Worm (Caenorhabditis elegans) whole organism, late embryonic: ENCODE results near the gene tatn-1.

Experiments
- C08G9.2 ChIP-seq: sonication (generic microtip); optimal IDR thresholded peaks from 2 replicates; lab custom pipeline; 2016; ENCODE audit warnings: mild to moderate bottlenecking, missing genetic modification characterization, moderate library complexity, missing compliant biosample characterization
- F13H6.1 ChIP-seq: sonication (generic microtip); optimal IDR thresholded peaks from 2 replicates; lab custom pipeline; 2016; ENCODE audit warnings: missing genetic modification characterization, missing compliant biosample characterization
- K02D7.2 ChIP-seq: sonication (generic microtip); optimal IDR thresholded peaks from 2 replicates; lab custom pipeline; 2017; ENCODE audit warnings: mild to moderate bottlenecking, missing genetic modification characterization, missing compliant biosample characterization
- T23F11.4 ChIP-seq: fragments of 200-800 bp; sonication (Bioruptor generic); optimal IDR thresholded peaks from 2 replicates; lab custom pipeline; 2018; ENCODE audit warnings: mild to moderate bottlenecking, missing genetic modification characterization, missing compliant biosample characterization
- Y22D7AL.16 ChIP-seq: sonication (generic microtip); optimal IDR thresholded peaks from 2 replicates; lab custom pipeline; 2016; ENCODE audit warnings: missing genetic modification characterization, missing compliant biosample characterization
- ama-1 ChIP-seq: fragments of 150-350 bp; optimal IDR thresholded peaks from 2 replicates; lab custom pipeline; 2014
- ceh-14 ChIP-seq: sonication (generic microtip); optimal IDR thresholded peaks from 2 replicates; lab custom pipeline; 2016; ENCODE audit warnings: missing genotype, missing genetic modification characterization, missing compliant biosample characterization
- ceh-18 ChIP-seq: sonication (generic microtip); optimal IDR thresholded peaks from 2 replicates; lab custom pipeline; 2016; ENCODE audit warnings: missing genetic modification characterization, missing compliant biosample characterization
- ceh-2 ChIP-seq: sonication (generic microtip); optimal IDR thresholded peaks from 2 replicates; lab custom pipeline; 2016; ENCODE audit warnings: missing genotype, missing genetic modification characterization, missing compliant biosample characterization
- ceh-24 ChIP-seq: sonication (generic microtip); optimal IDR thresholded peaks from 2 replicates; lab custom pipeline; 2016; ENCODE audit warnings: mild to moderate bottlenecking, missing genetic modification characterization, missing compliant biosample characterization
- ceh-30 ChIP-seq: fragments of 150-350 bp; optimal IDR thresholded peaks from 2 replicates; lab custom pipeline; 2014; ENCODE audit warnings: missing biosample characterization, missing genetic modification characterization
- ceh-31 ChIP-seq: sonication (generic microtip); optimal IDR thresholded peaks from 2 replicates; lab custom pipeline; 2016; ENCODE audit warnings: missing genetic modification characterization, missing compliant biosample characterization
- ceh-45 ChIP-seq: fragments of 200-800 bp; sonication (Bioruptor generic); IDR thresholded peaks from 2 replicates; pipeline ENCODE4 v1.3.6; 2022; ENCODE audit warnings: missing genetic modification reagents, missing genetic modification characterization, missing compliant biosample characterization
- ceh-48 ChIP-seq: sonication (generic microtip); optimal IDR thresholded peaks from 2 replicates; lab custom pipeline; 2016; ENCODE audit warnings: missing genetic modification characterization, inconsistent platforms, missing compliant biosample characterization
- ceh-9 ChIP-seq: sonication (generic microtip); optimal IDR thresholded peaks from 2 replicates; lab custom pipeline; 2016; ENCODE audit warnings: mild to moderate bottlenecking, missing genetic modification characterization, inconsistent platforms, missing compliant biosample characterization
- che-1 ChIP-seq: sonication (generic microtip); optimal IDR thresholded peaks from 2 replicates; lab custom pipeline; 2016; ENCODE audit warnings: mild to moderate bottlenecking, missing genetic modification characterization, missing compliant biosample characterization
- dmd-4 ChIP-seq: sonication (generic microtip); optimal IDR thresholded peaks from 2 replicates; lab custom pipeline; 2016; ENCODE audit warnings: borderline replicate concordance, missing genetic modification characterization, missing compliant biosample characterization
- elt-2 ChIP-seq: sonication (generic microtip); optimal IDR thresholded peaks from 2 replicates; lab custom pipeline; 2016; ENCODE audit warnings: missing genetic modification reagents, missing genetic modification characterization, missing compliant biosample characterization
- ets-4 ChIP-seq: sonication (generic microtip); optimal IDR thresholded peaks from 2 replicates; lab custom pipeline; 2016; ENCODE audit warnings: missing genetic modification characterization, missing compliant biosample characterization
- fkh-10 ChIP-seq: fragments of 150-350 bp; optimal IDR thresholded peaks from 2 replicates; lab custom pipeline; 2014; ENCODE audit warnings: missing biosample characterization, missing genetic modification reagents, missing genetic modification characterization
- hlh-13 ChIP-seq: fragments of 200-800 bp; sonication (Bioruptor generic); optimal IDR thresholded peaks from 2 replicates; lab custom pipeline; 2018; ENCODE audit warnings: mild to moderate bottlenecking, missing genetic modification characterization, missing compliant biosample characterization
- hlh-30 ChIP-seq: sonication (generic microtip); optimal IDR thresholded peaks from 2 replicates; lab custom pipeline; 2017; ENCODE audit warnings: antibody characterized with exemption, missing genetic modification characterization, missing compliant biosample characterization; ENCODE audit not compliant: insufficient read depth
- hlh-6 ChIP-seq: sonication (generic microtip); optimal IDR thresholded peaks from 2 replicates; lab custom pipeline; 2016; ENCODE audit warnings: missing genotype, missing genetic modification characterization, missing compliant biosample characterization
- lin-11 ChIP-seq: fragments of 200-800 bp; sonication (Bioruptor generic); optimal IDR thresholded peaks from 2 replicates; lab custom pipeline; 2018; ENCODE audit warnings: mild to moderate bottlenecking, missing genetic modification characterization, missing compliant biosample characterization
- madf-2 ChIP-seq: sonication (generic microtip); optimal IDR thresholded peaks from 2 replicates; lab custom pipeline; 2017; ENCODE audit warnings: missing genetic modification characterization, missing compliant biosample characterization
- nfya-1 ChIP-seq: sonication (generic microtip); optimal IDR thresholded peaks from 2 replicates; lab custom pipeline; 2017; ENCODE audit warnings: missing genetic modification characterization, mild to moderate bottlenecking, missing compliant biosample characterization, antibody characterized with exemption, moderate library complexity
- nhr-11 ChIP-seq: fragments of 150-350 bp; optimal IDR thresholded peaks from 2 replicates; lab custom pipeline; 2014; ENCODE audit warnings: missing biosample characterization, missing genetic modification characterization
- npax-4 ChIP-seq: sonication (generic microtip); optimal IDR thresholded peaks from 2 replicates; lab custom pipeline; 2016; ENCODE audit warnings: missing genetic modification characterization, missing compliant biosample characterization
- odd-2 ChIP-seq: sonication (generic microtip); optimal IDR thresholded peaks from 2 replicates; lab custom pipeline; 2017; ENCODE audit warnings: antibody characterized with exemption, mild to moderate bottlenecking, missing genetic modification characterization, missing compliant biosample characterization
- pat-9 ChIP-seq: fragments of 200-800 bp; sonication (Bioruptor generic); optimal IDR thresholded peaks from 2 replicates; lab custom pipeline; 2018; ENCODE audit warnings: mild to moderate bottlenecking, missing genetic modification characterization, moderate library complexity, missing compliant biosample characterization
- pax-1 ChIP-seq: fragments of 150-350 bp; optimal IDR thresholded peaks from 2 replicates; lab custom pipeline; 2014; ENCODE audit warnings: missing biosample characterization, missing genetic modification characterization
- pqm-1 ChIP-seq: sonication (generic microtip); optimal IDR thresholded peaks from 2 replicates; lab custom pipeline; 2016; ENCODE audit warnings: missing genetic modification characterization, missing compliant biosample characterization
- rnt-1 ChIP-seq: sonication (generic microtip); optimal IDR thresholded peaks from 2 replicates; lab custom pipeline; 2016; ENCODE audit warnings: missing genetic modification characterization, missing compliant biosample characterization
- sdc-2 ChIP-seq: sonication (generic microtip); optimal IDR thresholded peaks from 2 replicates; lab custom pipeline; 2016; ENCODE audit warnings: missing genotype, missing genetic modification characterization, missing compliant biosample characterization
- sox-2 ChIP-seq: fragments of 200-800 bp; sonication (Bioruptor generic); IDR thresholded peaks from 2 replicates; pipeline ENCODE4 v1.3.6; 2022; ENCODE audit warnings: missing genetic modification reagents, missing genetic modification characterization, missing compliant biosample characterization
- sox-4 ChIP-seq: sonication (generic microtip); optimal IDR thresholded peaks from 2 replicates; lab custom pipeline; 2017; ENCODE audit warnings: mild to moderate bottlenecking, missing genetic modification characterization, inconsistent platforms, missing compliant biosample characterization
- syd-9 ChIP-seq: sonication (generic microtip); optimal IDR thresholded peaks from 2 replicates; lab custom pipeline; 2016; ENCODE audit warnings: mild to moderate bottlenecking, missing genetic modification characterization, moderate library complexity, missing compliant biosample characterization
- tbx-7 ChIP-seq: sonication (generic microtip); optimal IDR thresholded peaks from 2 replicates; lab custom pipeline; 2016; ENCODE audit warnings: missing genotype, missing genetic modification characterization, missing compliant biosample characterization
- unc-3 ChIP-seq, 2 experiments: fragments of 200-800 bp in 1 of 2; sonication (Bioruptor generic) in 1 of 2; sonication (generic microtip) in 1 of 2; conservative IDR thresholded peaks in 1 of 2; optimal IDR thresholded peaks in 1 of 2; 2 replicates each; pipeline versions ENCODE4 v1.3.6 to Lab custom; 2016 to 2022; ENCODE audit warnings: missing compliant biosample characterization in 2 of 2, missing genetic modification characterization in 2 of 2, missing genetic modification reagents in 1 of 2
- unc-42 ChIP-seq: sonication (generic microtip); optimal IDR thresholded peaks from 2 replicates; lab custom pipeline; 2016; ENCODE audit warnings: missing genotype, missing genetic modification characterization, missing compliant biosample characterization
- unc-55 ChIP-seq: sonication (generic microtip); optimal IDR thresholded peaks from 2 replicates; lab custom pipeline; 2017; ENCODE audit warnings: missing biosample characterization, missing genetic modification reagents, missing genetic modification characterization
- zip-5 ChIP-seq: sonication (generic microtip); optimal IDR thresholded peaks from 2 replicates; lab custom pipeline; 2016; ENCODE audit warnings: missing genetic modification characterization, missing compliant biosample characterization
- ztf-16 ChIP-seq: sonication (generic microtip); optimal IDR thresholded peaks from 2 replicates; lab custom pipeline; 2017; ENCODE audit warnings: missing genetic modification characterization, missing compliant biosample characterization

tatn-1 gene

DNA sequence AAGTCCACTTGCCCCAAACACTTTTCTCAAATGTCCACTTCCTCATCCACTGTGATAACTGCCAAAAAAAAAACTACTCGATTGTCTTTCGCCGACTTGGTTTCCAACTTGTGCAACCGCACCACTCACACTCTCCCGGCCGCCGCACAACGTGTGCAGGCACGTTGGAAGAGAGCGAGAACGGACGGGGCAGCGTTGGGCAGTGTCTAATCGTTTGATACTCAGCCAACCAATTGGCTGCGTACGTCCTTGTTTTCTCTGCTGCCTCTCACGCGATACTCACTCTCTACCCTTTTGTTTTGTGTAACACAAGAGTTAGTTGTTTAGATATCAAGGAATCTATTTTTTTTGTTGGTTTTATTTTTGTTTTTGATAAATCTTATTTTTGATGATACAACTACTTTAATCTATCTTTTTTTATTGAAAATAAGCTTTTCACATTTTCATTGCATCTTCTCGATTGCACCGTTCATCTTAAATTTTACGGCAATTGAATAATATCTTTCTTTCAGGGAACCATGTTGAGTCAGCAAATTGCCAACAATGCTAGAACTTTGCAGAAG lies 37.2 kb upstream of the tatn-1 start, which contains the start of gene sucl-1 (continued):
- TF ChIP-seq dmd-4: no peak
- peak; percentile 77 for TF ChIP-seq sdc-2 (tag; lab: Kevin White, UChicago)
- peak; percentile 88 for TF ChIP-seq ceh-18 (tag; lab: Kevin White, UChicago)
- TF ChIP-seq unc-55 (GFP tag; lab: Kevin White, UChicago): peak; percentile 49
- peak; percentile 65 for TF ChIP-seq ceh-14
- peak; percentile 92 for TF ChIP-seq ceh-31
- TF ChIP-seq odd-2 (tag; lab: Kevin White, UChicago): no peak
- no peak for TF ChIP-seq Y22D7AL.16 (tag; lab: Kevin White, UChicago)
- no peak for TF ChIP-seq ceh-45
- TF ChIP-seq hlh-30: peak; percentile 45
- peak; percentile 58 for TF ChIP-seq pat-9 (tag; lab: Kevin White, UChicago)
- TF ChIP-seq ztf-16 (tag; lab: Kevin White, UChicago): no peak
- no peak for TF ChIP-seq sox-4 (tag; lab: Kevin White, UChicago)
- TF ChIP-seq lin-11 (tag; lab: Kevin White, UChicago): no peak
- TF ChIP-seq tbx-7: no peak
- TF ChIP-seq F13H6.1: peak; percentile 49
- no peak for TF ChIP-seq ceh-48
- TF ChIP-seq unc-42 (tag; lab: Kevin White, UChicago): peak; percentile 73
- TF ChIP-seq ceh-24: no peak
- no peak for TF ChIP-seq T23F11.4 (GFP tag; lab: Kevin White, UChicago)
- TF ChIP-seq nhr-11 (tag; lab: Kevin White, UChicago): no peak
- TF ChIP-seq nfya-1 (tag; lab: Kevin White, UChicago): peak; percentile 99
- no peak for TF ChIP-seq unc-3 (GFP tag; conservative IDR thresholded peaks at IDR 0.05; lab: Robert Waterston, UW)
- no peak for TF ChIP-seq unc-3 (tag; optimal IDR thresholded peaks at IDR 0.05; lab: Kevin White, UChicago)
- TF ChIP-seq zip-5: no peak
- no peak for TF ChIP-seq ets-4 (tag; lab: Kevin White, UChicago)
- TF ChIP-seq ceh-9 (tag; lab: Kevin White, UChicago): no peak
- TF ChIP-seq npax-4: no peak
- peak; percentile 64 for TF ChIP-seq elt-2 (tag; lab: Kevin White, UChicago)
- peak; percentile 76 for TF ChIP-seq syd-9 (tag; lab: Kevin White, UChicago)
- no peak for TF ChIP-seq madf-2 (tag; lab: Kevin White, UChicago)

- no peak for TF ChIP-seq nhr-11 (tag; lab: Kevin White, UChicago)
- no peak for TF ChIP-seq hlh-6 (tag; lab: Kevin White, UChicago)
- no peak for TF ChIP-seq zip-5
- TF ChIP-seq ceh-24: no peak
- TF ChIP-seq ama-1 (lab: Kevin White, UChicago): no peak
- no peak for TF ChIP-seq F13H6.1
- no peak for TF ChIP-seq pax-1 (tag; lab: Kevin White, UChicago)
- TF ChIP-seq pqm-1 (tag; lab: Kevin White, UChicago): no peak
- no peak for TF ChIP-seq hlh-13 (GFP tag; lab: Kevin White, UChicago)
- no peak for TF ChIP-seq K02D7.2 (tag; lab: Kevin White, UChicago)
- no peak for TF ChIP-seq ceh-2 (tag; lab: Kevin White, UChicago)
- no peak for TF ChIP-seq ceh-48
- no peak for TF ChIP-seq rnt-1 (tag; lab: Kevin White, UChicago)
- no peak for TF ChIP-seq unc-42 (tag; lab: Kevin White, UChicago)
- no peak for TF ChIP-seq syd-9 (tag; lab: Kevin White, UChicago)
Measured at ce11 chrX:14755847-14756246, 35.0 kb upstream of the tatn-1 start.

- no peak for TF ChIP-seq ceh-14
- peak; percentile 3 for TF ChIP-seq C08G9.2
- no peak for TF ChIP-seq ceh-2 (tag; lab: Kevin White, UChicago)
- no peak for TF ChIP-seq zip-5
- no peak for TF ChIP-seq fkh-10 (GFP tag; lab: Kevin White, UChicago)
- TF ChIP-seq sox-2 (GFP tag; lab: Robert Waterston, UW): no peak
- no peak for TF ChIP-seq ceh-30 (tag; lab: Kevin White, UChicago)
- TF ChIP-seq npax-4: no peak
- no peak for TF ChIP-seq che-1
Measured at ce11 chrX:14756606-14757005, 34.2 kb upstream of the tatn-1 start.
